Worm (Caenorhabditis elegans): Measurements from ENCODE around the gene rps-27.

rps-27 gene

DNA sequence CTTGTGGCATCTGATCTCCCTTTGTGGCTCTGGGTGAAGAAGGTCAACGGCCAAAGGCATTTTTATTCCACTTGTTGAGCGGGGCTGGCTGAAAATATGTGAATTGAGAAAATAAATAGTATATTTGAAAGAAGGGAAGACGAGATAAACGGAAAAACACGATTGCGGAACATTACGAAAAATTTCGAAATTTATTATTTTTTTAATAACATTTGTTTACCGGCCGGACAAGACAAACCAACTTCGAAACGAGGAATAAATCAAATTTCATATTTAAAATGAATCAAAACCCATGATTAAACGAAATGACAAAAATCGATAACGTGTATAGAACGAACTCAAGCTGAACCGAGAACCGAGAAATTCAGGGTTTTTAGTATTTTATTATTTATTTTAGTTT is at the start of gene rps-27:
rps-27 (minus strand) TSS at position 101 of the 400 bp plus-strand sequence.
- TF ChIP-seq dao-5 (tag; optimal IDR thresholded peaks at IDR 0.05) (no peak), W03F9.2 (tag; optimal IDR thresholded peaks at IDR 0.05) (no peak), him-1 (tag; optimal IDR thresholded peaks at IDR 0.05) (no peak)

- TF ChIP-seq him-1 (tag; optimal IDR thresholded peaks at IDR 0.05) (no peak), W03F9.2 (tag; optimal IDR thresholded peaks at IDR 0.05) (no peak), dao-5 (tag; optimal IDR thresholded peaks at IDR 0.05) (no peak)
Measured at ce11 chrV:152156-152555, 48.3 kb upstream of the rps-27 start.

ce11 chrV:151310-151709 is 47.4 kb upstream of the rps-27 start, which contains the start of gene W03F9.4:
Gene W03F9.4, minus strand, starts transcription at chrV:151388.
- TF ChIP-seq W03F9.2 (tag; optimal IDR thresholded peaks at IDR 0.05) (no peak), dao-5 (tag; optimal IDR thresholded peaks at IDR 0.05) (no peak), him-1 (tag; optimal IDR thresholded peaks at IDR 0.05) (no peak)

ce11 chrV:150059-150458 is 46.2 kb upstream of the rps-27 start:
- TF ChIP-seq him-1 (tag; optimal IDR thresholded peaks at IDR 0.05) (no peak), W03F9.2 (tag; optimal IDR thresholded peaks at IDR 0.05) (no peak), dao-5 (tag; optimal IDR thresholded peaks at IDR 0.05) (no peak)

DNA sequence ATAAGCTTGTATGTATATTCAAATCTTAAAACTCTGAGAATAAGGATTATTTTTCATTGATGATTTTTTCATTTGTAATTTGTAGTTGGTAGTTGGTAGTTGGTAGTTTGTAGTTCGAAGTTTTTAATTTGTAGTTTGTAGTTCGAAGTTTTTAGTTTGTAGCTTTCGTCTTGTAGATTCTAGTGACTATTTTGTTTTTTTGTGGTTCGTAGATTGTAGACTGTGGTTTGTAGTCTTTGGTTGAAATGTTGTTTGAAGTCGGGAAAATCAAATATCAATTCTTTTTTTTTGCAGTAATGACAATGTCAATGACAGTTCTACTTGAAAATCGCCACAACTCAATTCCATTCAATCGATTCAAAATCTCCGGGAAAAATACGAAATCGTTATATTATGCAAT is 41.8 kb upstream of the rps-27 start:
- TF ChIP-seq him-1 (tag; optimal IDR thresholded peaks at IDR 0.05) (no peak), dao-5 (tag; optimal IDR thresholded peaks at IDR 0.05) (no peak), W03F9.2 (tag; optimal IDR thresholded peaks at IDR 0.05) (no peak)

ce11 chrV:144794-145193 is 40.9 kb upstream of the rps-27 start, which contains the start of gene srh-82:
Gene srh-82, plus strand, starts transcription at chrV:145094.
- no peak for TF ChIP-seq W03F9.2 (tag; optimal IDR thresholded peaks at IDR 0.05)
- no peak for TF ChIP-seq him-1 (tag; optimal IDR thresholded peaks at IDR 0.05)
- no peak for TF ChIP-seq dao-5 (tag; optimal IDR thresholded peaks at IDR 0.05)

- TF ChIP-seq W03F9.2 (tag; optimal IDR thresholded peaks at IDR 0.05) (no peak), him-1 (tag; optimal IDR thresholded peaks at IDR 0.05) (no peak), dao-5 (tag; optimal IDR thresholded peaks at IDR 0.05) (no peak)
Measured at ce11 chrV:141257-141656, 37.4 kb upstream of the rps-27 start, which contains the start of gene W03F9.11. Gene W03F9.11, minus strand, starts transcription at chrV:141357.

ce11 chrV:138592-138991 is 34.7 kb upstream of the rps-27 start, which contains the start of gene W03F9.9:
Gene W03F9.9, plus strand, starts transcription at chrV:138892.
- TF ChIP-seq dao-5 (tag; optimal IDR thresholded peaks at IDR 0.05), result no peak
- TF ChIP-seq him-1 (tag; optimal IDR thresholded peaks at IDR 0.05), result no peak
- TF ChIP-seq W03F9.2 (tag; optimal IDR thresholded peaks at IDR 0.05), result no peak

- TF ChIP-seq W03F9.2 (tag; optimal IDR thresholded peaks at IDR 0.05), result no peak
- no peak for TF ChIP-seq dao-5 (tag; optimal IDR thresholded peaks at IDR 0.05)
Measured at ce11 chrV:137667-138066, 33.8 kb upstream of the rps-27 start.

ce11 chrV:130186-130585 is 26.3 kb upstream of the rps-27 start:
- no peak for TF ChIP-seq W03F9.2 (tag; optimal IDR thresholded peaks at IDR 0.05)
- no peak for TF ChIP-seq dao-5 (tag; optimal IDR thresholded peaks at IDR 0.05)
- no peak for TF ChIP-seq him-1 (tag; optimal IDR thresholded peaks at IDR 0.05)

ce11 chrV:127882-128281 is 24.0 kb upstream of the rps-27 start, which contains the start of the genes W03F9.2 and sftb-2:
Gene W03F9.2, minus strand, starts transcription at chrV:128034.
Gene sftb-2, plus strand, starts transcription at chrV:128237.
- peak; percentile 94 for TF ChIP-seq W03F9.2 (tag; optimal IDR thresholded peaks at IDR 0.05)
- TF ChIP-seq him-1 (tag; optimal IDR thresholded peaks at IDR 0.05), result no peak

ce11 chrV:126610-127009 is 22.7 kb upstream of the rps-27 start, which contains the start of gene W03F9.1:
Gene W03F9.1, minus strand, starts transcription at chrV:126718.
- no peak for TF ChIP-seq him-1 (tag; optimal IDR thresholded peaks at IDR 0.05)
- TF ChIP-seq W03F9.2 (tag; optimal IDR thresholded peaks at IDR 0.05), result peak; percentile 99

ce11 chrV:123915-124314 is 20.0 kb upstream of the rps-27 start:
- peak; percentile 41 for TF ChIP-seq W03F9.2 (tag; optimal IDR thresholded peaks at IDR 0.05)
- TF ChIP-seq dao-5 (tag; optimal IDR thresholded peaks at IDR 0.05), result no peak
- TF ChIP-seq him-1 (tag; optimal IDR thresholded peaks at IDR 0.05), result no peak

DNA sequence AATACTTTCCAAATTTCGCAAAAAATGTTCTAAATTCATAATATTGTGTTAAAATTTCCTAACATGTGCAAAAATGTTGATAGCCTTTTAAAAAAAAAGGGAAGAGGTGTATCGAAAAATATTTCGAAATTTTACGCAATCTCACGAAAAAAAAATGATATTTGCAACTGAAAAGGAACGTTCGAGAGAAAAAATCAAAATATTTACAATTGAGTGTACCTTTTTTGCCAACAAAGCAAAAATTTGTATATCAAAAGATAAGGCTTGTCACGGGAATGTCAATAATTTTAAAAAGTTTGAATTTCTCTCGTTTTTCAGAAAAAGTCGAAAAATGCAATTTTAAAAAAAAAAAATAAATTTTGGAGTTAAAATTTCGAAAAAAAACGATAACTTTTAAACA is 19.6 kb upstream of the rps-27 start:
- no peak for TF ChIP-seq him-1 (tag; optimal IDR thresholded peaks at IDR 0.05)
- peak; percentile 93 for TF ChIP-seq W03F9.2 (tag; optimal IDR thresholded peaks at IDR 0.05)
- no peak for TF ChIP-seq dao-5 (tag; optimal IDR thresholded peaks at IDR 0.05)

DNA sequence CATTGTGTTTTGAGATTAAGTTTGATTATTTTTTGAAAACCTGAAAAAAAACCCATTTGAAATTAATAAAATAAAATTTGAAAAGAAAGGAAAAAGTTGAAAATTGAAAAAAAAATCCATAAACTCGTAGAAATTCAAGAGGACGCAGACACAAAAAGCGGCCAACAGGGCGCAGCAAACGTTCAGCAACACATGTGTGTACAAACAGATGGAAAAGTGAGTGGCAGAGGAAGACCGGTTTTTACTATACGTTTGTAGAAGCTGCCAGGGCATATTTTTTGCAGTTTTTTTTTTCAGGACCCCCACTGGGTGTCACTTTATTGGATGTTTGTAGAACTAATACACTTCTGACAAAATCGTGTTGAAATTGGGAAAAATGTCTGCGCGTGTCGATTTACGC is 18.9 kb upstream of the rps-27 start, which contains the start of gene cgp-1:
cgp-1 (minus strand) TSS at position 40 of the 400 bp plus-strand sequence.
- TF ChIP-seq him-1 (tag; optimal IDR thresholded peaks at IDR 0.05) (no peak), dao-5 (tag; optimal IDR thresholded peaks at IDR 0.05) (no peak), W03F9.2 (tag; optimal IDR thresholded peaks at IDR 0.05) (peak; percentile 91)

All from whole organism, L4/young adult.